Fruit fly (Drosophila melanogaster): Measurements from ENCODE around the gene CG10602.

dm6 chr2L:18818397-18818796 lies 40.7 kb downstream of the CG10602 start:
- TF ChIP-seq usp (GFP tag; optimal IDR thresholded peaks at IDR 0.05): no peak
- no peak for TF ChIP-seq CG8478 (optimal IDR thresholded peaks at IDR 0.05)
- no peak for TF ChIP-seq Dll (optimal IDR thresholded peaks at IDR 0.05)
- no peak for TF ChIP-seq EcR (GFP tag; optimal IDR thresholded peaks at IDR 0.05)

Measured in whole organism.